Fruit fly (Drosophila melanogaster) whole organism, embryonic: ENCODE data around the gene CG10317.

Experiments used
- BtbVII ChIP-seq: fragments of 200-800 bp; sonication (Bioruptor generic); optimal IDR thresholded peaks from 3 replicates; lab custom pipeline; 2017; ENCODE audit warnings: missing biosample characterization, mild to moderate bottlenecking, missing genetic modification characterization
- CG10543 ChIP-seq: fragments of 200-800 bp; sonication (Bioruptor generic); optimal IDR thresholded peaks from 3 replicates; lab custom pipeline; 2017; ENCODE audit warnings: missing biosample characterization, mild to moderate bottlenecking, missing genetic modification characterization, moderate library complexity
- CG11247 ChIP-seq: fragments of 200-800 bp; sonication (Bioruptor generic); IDR thresholded peaks from 2 replicates; pipeline ENCODE4 v1.3.6; 2022; ENCODE audit warnings: missing biosample characterization, missing genetic modification characterization
- CG12219 ChIP-seq: fragments of 200-800 bp; sonication (Bioruptor generic); optimal IDR thresholded peaks from 3 replicates; lab custom pipeline; 2018; ENCODE audit warnings: missing biosample characterization, mild to moderate bottlenecking, missing genetic modification characterization
- CG12391 ChIP-seq: fragments of 200-800 bp; sonication (Bioruptor generic); optimal IDR thresholded peaks from 3 replicates; lab custom pipeline; 2018; ENCODE audit warnings: missing biosample characterization, mild to moderate bottlenecking, missing genetic modification characterization, moderate library complexity
- CG12942 ChIP-seq: fragments of 200-800 bp; sonication (Bioruptor generic); optimal IDR thresholded peaks from 3 replicates; lab custom pipeline; 2016; ENCODE audit warnings: missing biosample characterization, missing genetic modification characterization
- CG13624 ChIP-seq: fragments of 200-800 bp; sonication (Bioruptor generic); optimal IDR thresholded peaks from 2 replicates; lab custom pipeline; 2016; ENCODE audit warnings: missing biosample characterization, missing genetic modification characterization
- CG14014 ChIP-seq: fragments of 200-800 bp; sonication (Bioruptor generic); IDR thresholded peaks from 2 replicates; pipeline ENCODE4 v1.3.6; 2022; ENCODE audit warnings: missing biosample characterization, missing genetic modification characterization
- CG15073 ChIP-seq: fragments of 200-800 bp; sonication (Bioruptor generic); optimal IDR thresholded peaks from 2 replicates; lab custom pipeline; 2016; ENCODE audit warnings: missing biosample characterization, missing genetic modification characterization
- CG16779 ChIP-seq: fragments of 200-800 bp; sonication (Bioruptor generic); IDR thresholded peaks from 2 replicates; pipeline ENCODE4 v1.3.6; 2022; ENCODE audit warnings: missing biosample characterization, missing genetic modification characterization
- CG17568 ChIP-seq: fragments of 200-800 bp; sonication (Bioruptor generic); optimal IDR thresholded peaks from 2 replicates; lab custom pipeline; 2018; ENCODE audit warnings: missing biosample characterization, mild to moderate bottlenecking, missing genetic modification characterization, moderate library complexity
- CG17829 ChIP-seq: fragments of 200-800 bp; optimal IDR thresholded peaks from 2 replicates; lab custom pipeline; 2019; ENCODE audit warnings: missing biosample characterization, mild to moderate bottlenecking, missing genetic modification characterization, moderate library complexity
- CG2129 ChIP-seq: fragments of 200-800 bp; sonication (Bioruptor generic); IDR thresholded peaks from 2 replicates; pipeline ENCODE4 v1.3.6; 2022; ENCODE audit warnings: missing biosample characterization, missing genetic modification characterization; ENCODE audit not compliant: partially characterized antibody
- CG3065 ChIP-seq: fragments of 200-800 bp; sonication (Bioruptor generic); optimal IDR thresholded peaks from 2 replicates; lab custom pipeline; 2016; ENCODE audit warnings: missing biosample characterization, missing genetic modification characterization
- CG32532 ChIP-seq: fragments of 200-800 bp; sonication (Bioruptor generic); IDR thresholded peaks from 2 replicates; pipeline ENCODE4 v1.3.6; 2022; ENCODE audit warnings: missing biosample characterization, missing genetic modification characterization
- CG6765 ChIP-seq: fragments of 200-800 bp; sonication (Bioruptor generic); optimal IDR thresholded peaks from 3 replicates; lab custom pipeline; 2017; ENCODE audit warnings: missing biosample characterization, mild to moderate bottlenecking, missing genetic modification characterization
- CG8281 ChIP-seq: fragments of 200-800 bp; sonication (Bioruptor generic); optimal IDR thresholded peaks from 2 replicates; lab custom pipeline; 2018; ENCODE audit warnings: missing biosample characterization, mild to moderate bottlenecking, missing genetic modification characterization, moderate library complexity
- CG8290 ChIP-seq, 3 experiments: fragments of 200-800 bp; sonication (Bioruptor generic); optimal IDR thresholded peaks; 2 replicates each; lab custom pipeline; 2016 to 2019; ENCODE audit warnings: missing biosample characterization in 3 of 3, missing genetic modification characterization in 3 of 3, mild to moderate bottlenecking in 2 of 3, moderate library complexity in 1 of 3
- CTCF ChIP-seq: fragments of 200-800 bp; sonication (Bioruptor generic); optimal IDR thresholded peaks from 2 replicates; lab custom pipeline; 2017; ENCODE audit warnings: missing biosample characterization, mild to moderate bottlenecking, missing genetic modification characterization, moderate library complexity
- Dbx ChIP-seq: fragments of 200-800 bp; sonication (Bioruptor generic); IDR thresholded peaks from 3 replicates; pipeline ENCODE4 v1.3.6; 2022; ENCODE audit warnings: missing biosample characterization, missing genetic modification characterization
- Fer1 ChIP-seq: fragments of 200-800 bp; sonication (Bioruptor generic); optimal IDR thresholded peaks from 2 replicates; lab custom pipeline; 2017; ENCODE audit warnings: missing biosample characterization, mild to moderate bottlenecking, missing genetic modification characterization
- H15 ChIP-seq: fragments of 200-800 bp; sonication (Bioruptor generic); IDR thresholded peaks from 3 replicates; pipeline ENCODE4 v1.3.6; 2022; ENCODE audit warnings: missing biosample characterization, missing genetic modification characterization
- HLH4C ChIP-seq: fragments of 200-800 bp; sonication (Bioruptor generic); IDR thresholded peaks from 3 replicates; pipeline ENCODE4 v1.3.6; 2022; ENCODE audit warnings: missing biosample characterization, missing genetic modification characterization; ENCODE audit not compliant: partially characterized antibody
- Hmx ChIP-seq: fragments of 200-800 bp; sonication (Bioruptor generic); optimal IDR thresholded peaks from 2 replicates; lab custom pipeline; 2016; ENCODE audit warnings: missing biosample characterization, missing genetic modification characterization
- Hsf ChIP-seq: fragments of 200-800 bp; sonication (Bioruptor generic); optimal IDR thresholded peaks from 3 replicates; lab custom pipeline; 2016; ENCODE audit warnings: missing biosample characterization, missing genetic modification characterization
- Mrtf ChIP-seq: fragments of 200-800 bp; sonication (Bioruptor generic); IDR thresholded peaks from 3 replicates; pipeline ENCODE4 v1.3.6; 2022; ENCODE audit warnings: missing biosample characterization, missing genetic modification characterization
- Pdp1 ChIP-seq, 2 experiments: fragments of 200-800 bp; sonication (Bioruptor generic); optimal IDR thresholded peaks; 3 replicates each; lab custom pipeline; 2016; ENCODE audit warnings: missing biosample characterization in 2 of 2, missing genetic modification characterization in 2 of 2, mild to moderate bottlenecking in 1 of 2, moderate library complexity in 1 of 2
- Poxn ChIP-seq: fragments of 200-800 bp; sonication (Bioruptor generic); IDR thresholded peaks from 2 replicates; pipeline ENCODE4 v1.3.6; 2022; ENCODE audit warnings: missing biosample characterization, missing genetic modification characterization
- Sox102F ChIP-seq: fragments of 200-800 bp; sonication (Bioruptor generic); optimal IDR thresholded peaks from 2 replicates; lab custom pipeline; 2018; ENCODE audit warnings: missing biosample characterization, mild to moderate bottlenecking, missing genetic modification characterization, moderate library complexity
- Xrp1 ChIP-seq: fragments of 200-800 bp; sonication (Bioruptor generic); IDR thresholded peaks from 2 replicates; pipeline ENCODE4 v1.3.6; 2022; ENCODE audit warnings: missing biosample characterization, missing genetic modification characterization
- YL-1 ChIP-seq: fragments of 200-800 bp; sonication (Bioruptor generic); optimal IDR thresholded peaks from 3 replicates; lab custom pipeline; 2017; ENCODE audit warnings: missing biosample characterization, mild to moderate bottlenecking, missing genetic modification characterization
- amos ChIP-seq: fragments of 200-800 bp; sonication (Bioruptor generic); IDR thresholded peaks from 2 replicates; pipeline ENCODE4 v1.3.6; 2022; ENCODE audit warnings: missing biosample characterization, missing genetic modification characterization; ENCODE audit not compliant: partially characterized antibody
- cad ChIP-seq: fragments of >200 bp; optimal IDR thresholded peaks from 2 replicates; lab custom pipeline; 2017; ENCODE audit warnings: missing biosample characterization, missing genetic modification characterization
- chif ChIP-seq, 2 experiments: fragments of 200-800 bp; sonication (Bioruptor generic); optimal IDR thresholded peaks; 3 replicates each; lab custom pipeline; 2016; ENCODE audit warnings: missing biosample characterization in 2 of 2, missing genetic modification characterization in 2 of 2
- croc ChIP-seq: fragments of 200-800 bp; sonication (Bioruptor generic); conservative IDR thresholded peaks from 3 replicates; pipeline ENCODE4 v1.3.6; 2022; ENCODE audit warnings: missing biosample characterization, missing genetic modification characterization
- dmrt99B ChIP-seq: fragments of 200-800 bp; sonication (Bioruptor generic); optimal IDR thresholded peaks from 2 replicates; lab custom pipeline; 2018; ENCODE audit warnings: missing biosample characterization, mild to moderate bottlenecking, missing genetic modification characterization, moderate library complexity
- eyg ChIP-seq: fragments of 200-800 bp; sonication (Bioruptor generic); optimal IDR thresholded peaks from 3 replicates; lab custom pipeline; 2016; ENCODE audit warnings: missing biosample characterization, missing genetic modification characterization
- gem ChIP-seq: fragments of 200-800 bp; sonication (Bioruptor generic); optimal IDR thresholded peaks from 2 replicates; lab custom pipeline; 2019; ENCODE audit warnings: missing biosample characterization, mild to moderate bottlenecking, missing genetic modification characterization, moderate library complexity
- her ChIP-seq: fragments of 200-800 bp; sonication (Bioruptor generic); optimal IDR thresholded peaks from 2 replicates; lab custom pipeline; 2016; ENCODE audit warnings: missing biosample characterization, missing genetic modification characterization
- hkb ChIP-seq, 2 experiments: fragments of 200-800 bp in 1 of 2; fragments of >200 bp in 1 of 2; sonication (Bioruptor generic) in 1 of 2; IDR thresholded peaks in 1 of 2; optimal IDR thresholded peaks in 1 of 2; 2 replicates each; pipeline versions ENCODE4 v1.3.6 to Lab custom; 2017 to 2022; ENCODE audit warnings: missing biosample characterization in 1 of 2, missing genetic modification characterization in 1 of 2
- inv ChIP-seq: fragments of 200-800 bp; sonication (Bioruptor generic); IDR thresholded peaks from 2 replicates; pipeline ENCODE4 v1.3.6; 2022; ENCODE audit warnings: missing biosample characterization, missing genetic modification characterization; ENCODE audit not compliant: partially characterized antibody
- lbe ChIP-seq: fragments of 200-800 bp; sonication (Bioruptor generic); optimal IDR thresholded peaks from 2 replicates; lab custom pipeline; 2016; ENCODE audit warnings: missing biosample characterization, mild to moderate bottlenecking, missing genetic modification characterization
- mam ChIP-seq: fragments of 200-800 bp; sonication (Bioruptor generic); optimal IDR thresholded peaks from 3 replicates; lab custom pipeline; 2016; ENCODE audit warnings: missing biosample characterization, missing genetic modification characterization
- nau ChIP-seq: fragments of 200-800 bp; sonication (Bioruptor generic); optimal IDR thresholded peaks from 3 replicates; lab custom pipeline; 2017; ENCODE audit warnings: missing biosample characterization, mild to moderate bottlenecking, missing genetic modification characterization, missing genetic modification reagents
- ranshi ChIP-seq: fragments of 200-800 bp; sonication (Bioruptor generic); IDR thresholded peaks from 2 replicates; pipeline ENCODE4 v1.3.6; 2022; ENCODE audit warnings: missing biosample characterization, missing genetic modification characterization
- repo ChIP-seq: fragments of 200-800 bp; sonication (Bioruptor generic); optimal IDR thresholded peaks from 2 replicates; lab custom pipeline; 2016; ENCODE audit warnings: missing biosample characterization, missing genetic modification characterization
- rib ChIP-seq: fragments of 200-800 bp; sonication (Bioruptor generic); IDR thresholded peaks from 2 replicates; pipeline ENCODE4 v1.3.6; 2022; ENCODE audit warnings: missing biosample characterization, missing genetic modification characterization
- salm ChIP-seq: fragments of 200-800 bp; sonication (Bioruptor generic); optimal IDR thresholded peaks from 2 replicates; lab custom pipeline; 2018; ENCODE audit warnings: missing biosample characterization, mild to moderate bottlenecking, missing genetic modification characterization
- sens ChIP-seq: fragments of 200-800 bp; sonication (Bioruptor generic); peaks from one replicate; lab custom pipeline; 2016; ENCODE audit warnings: missing biosample characterization, missing genetic modification characterization
- ttk ChIP-seq: fragments of 200-800 bp; sonication (Bioruptor generic); IDR thresholded peaks from 2 replicates; pipeline ENCODE4 v2.1.2; 2022; ENCODE audit warnings: missing biosample characterization, missing genetic modification characterization
- zf30C ChIP-seq: fragments of 200-800 bp; sonication (Bioruptor generic); optimal IDR thresholded peaks from 3 replicates; lab custom pipeline; 2018; ENCODE audit warnings: missing biosample characterization, mild to moderate bottlenecking, missing genetic modification characterization

The CG10317 gene

DNA sequence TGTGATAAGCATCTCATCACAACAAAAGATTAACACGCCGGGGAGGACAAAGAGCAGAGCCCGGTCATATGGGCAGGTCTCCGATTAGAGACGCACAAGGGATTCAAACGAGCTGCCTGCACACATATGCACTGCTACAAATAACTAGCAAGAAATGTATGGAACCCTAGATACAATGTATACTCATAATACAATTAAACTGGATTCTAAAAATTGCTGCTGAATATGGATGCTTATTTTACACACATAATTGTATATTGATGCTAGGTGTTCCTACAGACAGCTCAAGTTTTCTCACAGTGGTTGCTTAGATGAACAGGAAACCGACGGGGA lies 33.3 kb downstream of the CG10317 start (continued):
- no peak for TF ChIP-seq CG13624
- no peak for TF ChIP-seq eyg
- TF ChIP-seq nau (GFP tag; lab: Kevin White, UChicago): no peak
- TF ChIP-seq her: no peak
- TF ChIP-seq CG14014 (GFP tag; lab: Robert Waterston, UW): no peak
- TF ChIP-seq Hsf (GFP tag; lab: Kevin White, UChicago): peak; percentile 46
- TF ChIP-seq gem (tag; lab: Kevin White, UChicago): peak; percentile 77
- peak; percentile 15 for TF ChIP-seq mam
- TF ChIP-seq Fer1: no peak
- TF ChIP-seq CG32532 (GFP tag; lab: Robert Waterston, UW): no peak
- TF ChIP-seq Sox102F (GFP tag; lab: Kevin White, UChicago): no peak
- no peak for TF ChIP-seq HLH4C
- TF ChIP-seq Mrtf: no peak
- no peak for TF ChIP-seq cad (GFP tag; lab: Kevin White, UChicago)
- TF ChIP-seq ranshi (GFP tag; lab: Robert Waterston, UW): 0 out of 2 replicates have a peak, but pooled peaks have one; percentile 50
- no peak for TF ChIP-seq rib (GFP tag; lab: Robert Waterston, UW)
- no peak for TF ChIP-seq Poxn (GFP tag; lab: Robert Waterston, UW)
- TF ChIP-seq sens: peak; percentile 97
- TF ChIP-seq dmrt99B (tag; lab: Kevin White, UChicago): peak; percentile 37
- TF ChIP-seq CG8281 (tag; lab: Kevin White, UChicago): no peak
- TF ChIP-seq zf30C (GFP tag; lab: Kevin White, UChicago): peak; percentile 98
- TF ChIP-seq CG8290 (GFP tag; optimal IDR thresholded peaks at IDR 0.05; lab: Kevin White, UChicago): peak; percentile 68
- TF ChIP-seq CG8290 (tag; optimal IDR thresholded peaks at IDR 0.05; lab: Kevin White, UChicago): no peak
- no peak for TF ChIP-seq YL-1
- no peak for TF ChIP-seq CG2129 (GFP tag; lab: Robert Waterston, UW)
- TF ChIP-seq CTCF (GFP tag; lab: Kevin White, UChicago): no peak
- TF ChIP-seq CG12942 (GFP tag; lab: Kevin White, UChicago): peak; percentile 1
- no peak for TF ChIP-seq CG16779
- no peak for TF ChIP-seq repo (GFP tag; lab: Kevin White, UChicago)
- no peak for TF ChIP-seq inv (GFP tag; lab: Robert Waterston, UW)
- no peak for TF ChIP-seq CG17568 (GFP tag; lab: Kevin White, UChicago)
- TF ChIP-seq CG11247 (GFP tag; lab: Robert Waterston, UW): no peak
- peak; percentile 65 to 80 for TF ChIP-seq chif (GFP tag; optimal IDR thresholded peaks at IDR 0.05; lab: Kevin White, UChicago)
- peak; percentile 48 for TF ChIP-seq CG12219 (GFP tag; lab: Kevin White, UChicago)
- TF ChIP-seq CG17829 (tag; lab: Kevin White, UChicago): peak; percentile 83
- peak; percentile 50 for TF ChIP-seq croc (GFP tag; lab: Robert Waterston, UW)
- peak; percentile 37; the same call in 1 of the 2 replicates for TF ChIP-seq ttk
- peak; percentile 55 to 58 for TF ChIP-seq Pdp1 (GFP tag; optimal IDR thresholded peaks at IDR 0.05; lab: Kevin White, UChicago)
- peak; percentile 37 for TF ChIP-seq CG3065
- peak; percentile 39; the same call in 1 of the 3 replicates for TF ChIP-seq H15 (GFP tag; lab: Robert Waterston, UW)
- TF ChIP-seq hkb (optimal IDR thresholded peaks at IDR 0.05; lab: Kevin White, UChicago): no peak
- TF ChIP-seq hkb (GFP tag; IDR thresholded peaks at IDR 0.05; lab: Robert Waterston, UW): 0 out of 2 replicates have a peak, but pooled peaks have one; percentile 20
- TF ChIP-seq Dbx (GFP tag; lab: Robert Waterston, UW): no peak
- peak; percentile 76 for TF ChIP-seq CG12391 (tag; lab: Kevin White, UChicago)
- TF ChIP-seq CG6765 (GFP tag; lab: Kevin White, UChicago): no peak
- TF ChIP-seq Xrp1 (GFP tag; lab: Robert Waterston, UW): peak; percentile 92
- TF ChIP-seq Hmx: no peak
- no peak for TF ChIP-seq CG10543
- TF ChIP-seq salm: no peak
- no peak for TF ChIP-seq CG15073 (GFP tag; lab: Kevin White, UChicago)
- TF ChIP-seq BtbVII (GFP tag; lab: Kevin White, UChicago): no peak
- no peak for TF ChIP-seq amos (GFP tag; lab: Robert Waterston, UW)
- no peak for TF ChIP-seq lbe (GFP tag; lab: Kevin White, UChicago)
